Fruit fly (Drosophila melanogaster): ENCODE measurements around the gene GluRIIB.

DNA sequence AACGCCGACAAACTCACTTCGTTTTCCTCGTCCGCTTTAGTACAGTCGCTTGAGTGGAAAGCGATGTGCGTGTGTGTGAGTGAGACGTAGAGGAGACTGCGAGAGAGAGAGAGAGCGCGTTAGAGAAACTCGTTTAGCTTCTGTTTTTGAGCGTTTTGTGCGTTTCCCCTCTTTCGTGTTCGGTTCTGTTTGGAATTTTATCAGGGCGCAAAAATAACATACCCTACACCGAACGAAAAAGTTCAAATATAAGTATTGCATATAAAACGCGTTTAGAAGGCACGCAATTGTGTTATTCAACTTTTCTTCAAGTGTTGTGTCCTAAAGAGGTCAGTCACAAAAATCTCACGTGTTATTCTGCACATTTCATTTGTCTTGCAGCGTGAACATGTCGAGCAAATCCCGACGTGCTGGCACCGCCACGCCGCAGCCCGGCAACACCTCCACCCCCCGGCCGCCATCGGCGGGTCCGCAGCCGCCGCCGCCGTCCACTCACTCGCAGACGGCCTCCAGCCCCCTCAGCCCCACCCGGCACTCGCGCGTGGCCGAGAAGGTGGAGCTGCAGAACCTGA lies 16.1 kb upstream of the GluRIIB start:
- TF ChIP-seq br (optimal IDR thresholded peaks at IDR 0.05): no peak
- TF ChIP-seq ap (GFP tag; IDR thresholded peaks at IDR 0.05): peak; percentile 41
- TF ChIP-seq tgo (GFP tag; IDR thresholded peaks at IDR 0.05): peak; percentile 57; the same call in 2 of the 3 replicates
- peak; percentile 41 for TF ChIP-seq zfh2 (GFP tag; optimal IDR thresholded peaks at IDR 0.05)
- TF ChIP-seq her (GFP tag; optimal IDR thresholded peaks at IDR 0.05): peak; percentile 70
- TF ChIP-seq Ptx1 (GFP tag; IDR thresholded peaks at IDR 0.05): peak; percentile 69
- no peak for TF ChIP-seq pfk (GFP tag; optimal IDR thresholded peaks at IDR 0.05)
- TF ChIP-seq CG5245 (GFP tag; optimal IDR thresholded peaks at IDR 0.05): no peak
- TF ChIP-seq bab2 (GFP tag; optimal IDR thresholded peaks at IDR 0.05): peak; percentile 61
- no peak for TF ChIP-seq Atf3 (GFP tag; optimal IDR thresholded peaks at IDR 0.05)
- peak; percentile 26 for TF ChIP-seq CG13296 (GFP tag; optimal IDR thresholded peaks at IDR 0.05)
- no peak for TF ChIP-seq pb (GFP tag; optimal IDR thresholded peaks at IDR 0.05)
- TF ChIP-seq psq (GFP tag; optimal IDR thresholded peaks at IDR 0.05): peak; percentile 44
- peak; percentile 26 for TF ChIP-seq nerfin-1 (tag; optimal IDR thresholded peaks at IDR 0.05)

All from whole organism, embryonic.